Worm (Caenorhabditis elegans) whole organism, L2 larva: ENCODE measurements around the gene W02D7.4.

Experiments used
- F13H6.1 ChIP-seq: sonication (generic microtip); optimal IDR thresholded peaks from 2 replicates; lab custom pipeline; 2016; ENCODE audit warnings: missing genetic modification characterization, missing compliant biosample characterization
- ama-1 ChIP-seq: fragments of 150-350 bp; optimal IDR thresholded peaks from 2 replicates; lab custom pipeline; 2018; ENCODE audit warnings: inconsistent platforms
- ceh-16 ChIP-seq: fragments of 150-350 bp; optimal IDR thresholded peaks from 2 replicates; lab custom pipeline; 2014; ENCODE audit warnings: missing biosample characterization, missing genetic modification characterization
- elt-1 ChIP-seq: fragments of 150-350 bp; optimal IDR thresholded peaks from 2 replicates; lab custom pipeline; 2014; ENCODE audit warnings: missing biosample characterization, missing genetic modification characterization
- elt-3 ChIP-seq: sonication (generic microtip); optimal IDR thresholded peaks from 2 replicates; lab custom pipeline; 2017; ENCODE audit warnings: missing biosample characterization, missing genetic modification characterization
- fos-1 ChIP-seq: fragments of 150-350 bp; optimal IDR thresholded peaks from 2 replicates; lab custom pipeline; 2014; ENCODE audit warnings: missing biosample characterization, missing genetic modification characterization
- lin-11 ChIP-seq: fragments of 150-350 bp; sonication (generic microtip); optimal IDR thresholded peaks from 2 replicates; lab custom pipeline; 2014; ENCODE audit warnings: missing biosample characterization, missing genetic modification characterization, inconsistent platforms, mixed read lengths
- lsy-2 ChIP-seq, 2 experiments: fragments of 150-350 bp in 1 of 2; sonication (generic microtip) in 1 of 2; optimal IDR thresholded peaks; 2 replicates each; lab custom pipeline; 2014 to 2017; ENCODE audit warnings: missing biosample characterization in 2 of 2, missing genetic modification characterization in 2 of 2
- nhr-23 ChIP-seq: fragments of 150-350 bp; optimal IDR thresholded peaks from 2 replicates; lab custom pipeline; 2014; ENCODE audit warnings: missing biosample characterization, missing genetic modification reagents, missing genetic modification characterization
- unc-62 ChIP-seq: fragments of 150-350 bp; optimal IDR thresholded peaks from 2 replicates; lab custom pipeline; 2014; ENCODE audit warnings: missing biosample characterization, missing genetic modification reagents, missing genetic modification characterization
- zag-1 ChIP-seq: fragments of 150-350 bp; optimal IDR thresholded peaks from 2 replicates; lab custom pipeline; 2014; ENCODE audit warnings: missing biosample characterization, missing genetic modification characterization
- ztf-4 ChIP-seq: fragments of 150-350 bp; optimal IDR thresholded peaks from 2 replicates; lab custom pipeline; 2014; ENCODE audit warnings: missing biosample characterization, missing genetic modification characterization

DNA sequence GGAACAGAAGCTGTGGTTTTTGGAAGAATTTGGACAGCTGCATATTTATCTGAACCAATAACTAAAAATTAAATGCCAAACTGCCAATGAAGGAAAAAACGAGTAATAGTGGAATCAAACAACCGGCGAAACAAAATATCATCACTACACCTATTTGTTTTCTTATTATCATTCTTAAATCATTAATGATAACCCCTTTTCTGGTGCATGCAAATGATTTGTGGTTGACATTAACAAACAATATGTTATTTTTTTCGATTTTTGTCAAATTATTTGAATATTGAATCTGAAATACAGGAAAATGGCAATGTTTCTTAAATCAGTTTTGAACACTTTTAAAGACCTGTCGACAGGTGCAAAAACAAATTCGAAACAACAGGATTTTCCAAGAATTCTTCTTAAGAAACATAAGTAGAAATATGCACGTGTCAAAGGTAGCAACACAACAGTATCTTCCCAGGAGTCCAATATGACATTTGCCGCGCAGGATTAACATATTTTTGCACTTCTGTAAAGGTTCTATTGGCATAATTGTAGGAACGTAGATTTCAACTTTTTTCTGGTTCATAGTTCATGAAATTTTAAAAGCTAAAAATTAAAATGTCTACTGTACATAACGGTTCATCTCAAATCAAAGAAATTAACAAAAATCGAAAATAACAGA lies 1.9 kb upstream of the W02D7.4 start, which contains the start of gene W02D7.5:
- no peak for TF ChIP-seq elt-1 (tag; lab: Kevin White, UChicago)
- TF ChIP-seq F13H6.1 (tag; lab: Kevin White, UChicago) = no peak
- no peak for TF ChIP-seq elt-3 (tag; lab: Kevin White, UChicago)
- TF ChIP-seq ama-1 (lab: Kevin White, UChicago) = no peak
- TF ChIP-seq lin-11 (tag; lab: Kevin White, UChicago) = no peak
- TF ChIP-seq nhr-23 (tag; lab: Kevin White, UChicago) = no peak
- TF ChIP-seq ztf-4 = no peak
- no peak for TF ChIP-seq fos-1 (tag; lab: Kevin White, UChicago)
- TF ChIP-seq zag-1 = no peak
- TF ChIP-seq lsy-2 (tag; optimal IDR thresholded peaks at IDR 0.05; lab: Kevin White, UChicago) = no peak
- no peak for TF ChIP-seq unc-62 (GFP tag; lab: Kevin White, UChicago)
- no peak for TF ChIP-seq ceh-16
